Fruit fly (Drosophila melanogaster): Measurements from ENCODE around the gene koko.
A peak's percentile ranks its signal among the peaks of the same experiment; 100 is the strongest.

The koko gene

DNA sequence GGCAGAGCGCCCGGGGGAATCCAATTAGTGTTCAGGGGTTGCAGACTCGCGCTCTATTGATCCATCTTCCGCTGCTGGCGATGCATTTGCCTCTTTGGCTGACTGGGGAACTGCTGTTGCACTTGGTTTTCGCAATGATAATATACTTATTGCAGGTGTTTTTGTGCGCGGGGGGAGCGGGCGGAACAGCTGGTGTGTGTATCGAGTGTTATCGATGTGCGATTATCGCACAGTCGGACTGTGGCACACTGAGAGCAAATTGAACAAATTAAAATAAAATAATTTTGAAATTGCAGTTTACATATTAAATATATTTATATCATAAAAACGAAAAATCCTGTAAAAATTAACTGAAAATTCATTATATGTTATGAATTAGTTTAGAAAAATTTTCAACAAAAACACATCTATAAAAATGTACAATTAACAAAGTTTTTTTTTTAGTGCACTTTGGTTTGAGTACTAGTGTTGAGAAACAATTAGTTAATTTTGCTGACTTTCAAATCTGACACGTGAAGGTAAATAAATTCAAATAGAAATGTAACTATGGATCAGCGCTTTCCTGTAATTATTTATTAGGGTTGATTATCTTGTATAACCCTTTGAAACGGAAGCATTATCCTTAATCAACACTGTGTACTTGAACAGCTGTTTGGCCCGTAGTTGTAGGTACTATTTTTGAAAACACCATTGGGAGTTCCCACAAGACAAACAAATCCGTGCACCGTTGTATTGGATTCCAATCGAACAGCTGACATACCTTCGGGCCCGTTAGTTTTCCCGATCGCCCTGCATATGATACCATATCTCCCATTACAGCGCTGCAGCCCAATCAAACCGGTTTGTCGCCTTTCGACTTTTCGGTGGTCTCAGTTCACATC lies at the start of gene koko, which contains the start of gene Wdr37 (continued):
- TF ChIP-seq CG34376 (GFP tag; optimal IDR thresholded peaks at IDR 0.05) (peak; percentile 86), CG2199 (GFP tag; IDR thresholded peaks at IDR 0.05) (peak; percentile 91), ranshi (GFP tag; IDR thresholded peaks at IDR 0.05) (peak; percentile 98), CG6654 (GFP tag; optimal IDR thresholded peaks at IDR 0.05) (peak; percentile 76), Blimp-1 (GFP tag; optimal IDR thresholded peaks at IDR 0.05) (peak; percentile 94), mam (GFP tag; optimal IDR thresholded peaks at IDR 0.05) (peak; percentile 83), Fer1 (GFP tag; optimal IDR thresholded peaks at IDR 0.05) (peak; percentile 95), Optix (GFP tag; IDR thresholded peaks at IDR 0.05) (peak; percentile 87), CTCF (GFP tag; optimal IDR thresholded peaks at IDR 0.05) (peak; percentile 44), CG17829 (tag; optimal IDR thresholded peaks at IDR 0.05) (peak; percentile 98), CG31441 (GFP tag; IDR thresholded peaks at IDR 0.05) (peak; percentile 99), CG17359 (tag; optimal IDR thresholded peaks at IDR 0.05) (peak; percentile 97), z (GFP tag; IDR thresholded peaks at IDR 0.05) (0 out of 3 replicates have a peak, but pooled peaks have one; percentile 8), CG10543 (GFP tag; optimal IDR thresholded peaks at IDR 0.05) (peak; percentile 96), CG3995 (GFP tag; optimal IDR thresholded peaks at IDR 0.05) (peak; percentile 52), Jarid2 (GFP tag; optimal IDR thresholded peaks at IDR 0.05) (peak; percentile 63), sens (GFP tag) (peak; percentile 99), Aef1 (GFP tag; IDR thresholded peaks at IDR 0.05) (peak; percentile 97), Xbp1 (GFP tag; optimal IDR thresholded peaks at IDR 0.05) (peak; percentile 97), corto (GFP tag; optimal IDR thresholded peaks at IDR 0.05) (peak; percentile 79), CG32532 (GFP tag; IDR thresholded peaks at IDR 0.05) (peak; percentile 99), ato (GFP tag; IDR thresholded peaks at IDR 0.05; ENCODE audit: partially characterized antibody) (peak; percentile 52; the same call in 1 of the 2 replicates), Dek (tag; optimal IDR thresholded peaks at IDR 0.05) (peak; percentile 97), Dad (GFP tag; optimal IDR thresholded peaks at IDR 0.05) (peak; percentile 56), al (GFP tag; IDR thresholded peaks at IDR 0.05) (peak; percentile 98), CG7372 (GFP tag; IDR thresholded peaks at IDR 0.05) (peak; percentile 98), CG6683 (GFP tag; optimal IDR thresholded peaks at IDR 0.05) (peak; percentile 94), Neu2 (GFP tag; optimal IDR thresholded peaks at IDR 0.05; ENCODE audit: borderline replicate concordance) (peak; percentile 49), sc (optimal IDR thresholded peaks at IDR 0.05) (no peak), sc (GFP tag; optimal IDR thresholded peaks at IDR 0.05) (peak; percentile 92), ash1 (GFP tag; optimal IDR thresholded peaks at IDR 0.05) (peak; percentile 3), MESR4 (GFP tag; optimal IDR thresholded peaks at IDR 0.05) (peak; percentile 61), amos (GFP tag; IDR thresholded peaks at IDR 0.05; ENCODE audit: partially characterized antibody) (peak; percentile 62), CG2202 (tag; optimal IDR thresholded peaks at IDR 0.05) (peak; percentile 91), CG12219 (GFP tag; optimal IDR thresholded peaks at IDR 0.05) (peak; percentile 79), bsh (GFP tag; optimal IDR thresholded peaks at IDR 0.05) (peak; percentile 37 to 98), PHDP (tag; optimal IDR thresholded peaks at IDR 0.05) (peak; percentile 97), CG17328 (GFP tag; IDR thresholded peaks at IDR 0.05) (peak; percentile 97), D (optimal IDR thresholded peaks at IDR 0.05) (no peak), D (GFP tag; optimal IDR thresholded peaks at IDR 0.05) (peak; percentile 94), dysf (GFP tag; IDR thresholded peaks at IDR 0.05) (peak; percentile 99), Taf1 (GFP tag; IDR thresholded peaks at IDR 0.05) (peak; percentile 93), sim (GFP tag; IDR thresholded peaks at IDR 0.05) (peak; percentile 96), Bteb2 (GFP tag; optimal IDR thresholded peaks at IDR 0.05) (peak; percentile 70), hkb (optimal IDR thresholded peaks at IDR 0.05) (no peak), hkb (GFP tag; IDR thresholded peaks at IDR 0.05) (peak; percentile 97), CHES-1-like (GFP tag; optimal IDR thresholded peaks at IDR 0.05) (peak; percentile 70), CG4282 (GFP tag; optimal IDR thresholded peaks at IDR 0.05) (no peak), Lpt (GFP tag; optimal IDR thresholded peaks at IDR 0.05) (no peak), CG12744 (GFP tag; optimal IDR thresholded peaks at IDR 0.05) (peak; percentile 61)
